Fruit fly (Drosophila melanogaster): ENCODE data around the gene Jon65Ai.

Gene Jon65Ai

dm6 chr3L:6059062-6059708 is 4.9 kb upstream of the Jon65Ai start, which contains the start of gene CG6592 (continued):
- no peak for TF ChIP-seq CG8388 (GFP tag; optimal IDR thresholded peaks at IDR 0.05)
- TF ChIP-seq Chrac-16 (GFP tag; optimal IDR thresholded peaks at IDR 0.05) = peak; percentile 37
- TF ChIP-seq CG4424 (GFP tag; optimal IDR thresholded peaks at IDR 0.05) = no peak
- no peak for TF ChIP-seq Side (GFP tag; optimal IDR thresholded peaks at IDR 0.05)
- TF ChIP-seq Ets97D (GFP tag; optimal IDR thresholded peaks at IDR 0.05) = peak; percentile 98
- no peak for TF ChIP-seq CG13424 (tag; optimal IDR thresholded peaks at IDR 0.05)
- peak; percentile 93 for TF ChIP-seq CG7271 (tag; optimal IDR thresholded peaks at IDR 0.05)
- TF ChIP-seq jing (GFP tag; optimal IDR thresholded peaks at IDR 0.05) = peak; percentile 5
- no peak for TF ChIP-seq CG6854 (GFP tag; optimal IDR thresholded peaks at IDR 0.05)
- TF ChIP-seq otp (GFP tag; IDR thresholded peaks at IDR 0.05) = peak; percentile 65; the same call in 1 of the 3 replicates
- TF ChIP-seq Xbp1 (GFP tag; optimal IDR thresholded peaks at IDR 0.05) = peak; percentile 29
- TF ChIP-seq cwo (GFP tag; optimal IDR thresholded peaks at IDR 0.05) = no peak
- no peak for TF ChIP-seq Hr3 (GFP tag; optimal IDR thresholded peaks at IDR 0.05)
- TF ChIP-seq bcd (GFP tag; optimal IDR thresholded peaks at IDR 0.05) = peak; percentile 12
- TF ChIP-seq CG30431 (GFP tag; optimal IDR thresholded peaks at IDR 0.05) = peak; percentile 87
- TF ChIP-seq croc (GFP tag; conservative IDR thresholded peaks at IDR 0.05) = peak; percentile 26; the same call in 1 of the 3 replicates
- TF ChIP-seq CG6765 (GFP tag; optimal IDR thresholded peaks at IDR 0.05) = no peak
- 0 out of 2 replicates have a peak, but pooled peaks have one; percentile 5 for TF ChIP-seq NFAT (GFP tag; IDR thresholded peaks at IDR 0.05)
- TF ChIP-seq schlank (tag; optimal IDR thresholded peaks at IDR 0.05) = no peak
- no peak for TF ChIP-seq nom (GFP tag; optimal IDR thresholded peaks at IDR 0.05)
- TF ChIP-seq wdn (GFP tag; IDR thresholded peaks at IDR 0.05) = no peak
- no peak for TF ChIP-seq CG30403 (GFP tag; optimal IDR thresholded peaks at IDR 0.05)
- no peak for TF ChIP-seq CG6175 (GFP tag; IDR thresholded peaks at IDR 0.05)
- TF ChIP-seq Abd-B (GFP tag; optimal IDR thresholded peaks at IDR 0.05) = peak; percentile 24
- TF ChIP-seq CG2875 (GFP tag; optimal IDR thresholded peaks at IDR 0.05) = peak; percentile 19
- TF ChIP-seq caup (GFP tag; optimal IDR thresholded peaks at IDR 0.05; ENCODE audit: severe bottlenecking) = no peak
- no peak for TF ChIP-seq hb (GFP tag; IDR thresholded peaks at IDR 0.05; ENCODE audit: partially characterized antibody)
- peak; percentile 69; the same call in 1 of the 3 replicates for TF ChIP-seq CG11456 (GFP tag; IDR thresholded peaks at IDR 0.05)
- TF ChIP-seq CG9609 (GFP tag; optimal IDR thresholded peaks at IDR 0.05) = peak; percentile 36
- TF ChIP-seq PHDP (tag; optimal IDR thresholded peaks at IDR 0.05) = no peak
- no peak for TF ChIP-seq ham (GFP tag; IDR thresholded peaks at IDR 0.05)
- peak; percentile 16 for TF ChIP-seq CG4820 (GFP tag; optimal IDR thresholded peaks at IDR 0.05)
- TF ChIP-seq Bteb2 (GFP tag; optimal IDR thresholded peaks at IDR 0.05) = no peak
- no peak for TF ChIP-seq Sry-β (GFP tag; optimal IDR thresholded peaks at IDR 0.05)
- no peak for TF ChIP-seq kay (GFP tag; optimal IDR thresholded peaks at IDR 0.05)
- peak; percentile 48 for TF ChIP-seq HmgD (GFP tag; optimal IDR thresholded peaks at IDR 0.05)
- no peak; the same call in 2 of the 3 replicates for TF ChIP-seq CG17361 (GFP tag; IDR thresholded peaks at IDR 0.05)
- TF ChIP-seq CG3995 (GFP tag; optimal IDR thresholded peaks at IDR 0.05) = no peak
- no peak for TF ChIP-seq sqz (GFP tag; optimal IDR thresholded peaks at IDR 0.05)
- TF ChIP-seq CG4617 (GFP tag; optimal IDR thresholded peaks at IDR 0.05; ENCODE audit: borderline replicate concordance) = peak; percentile 36
- TF ChIP-seq CG15073 (GFP tag; optimal IDR thresholded peaks at IDR 0.05) = no peak
- TF ChIP-seq br (optimal IDR thresholded peaks at IDR 0.05) = no peak
- TF ChIP-seq CG8281 (tag; optimal IDR thresholded peaks at IDR 0.05) = no peak
- no peak for TF ChIP-seq mirr (GFP tag; optimal IDR thresholded peaks at IDR 0.05)
- TF ChIP-seq CG18476 (GFP tag; optimal IDR thresholded peaks at IDR 0.05) = no peak
- no peak for TF ChIP-seq hth (optimal IDR thresholded peaks at IDR 0.05)
- peak; percentile 36; the same call in 1 of the 3 replicates for TF ChIP-seq Opbp (GFP tag; IDR thresholded peaks at IDR 0.05; ENCODE audit: partially characterized antibody)
- no peak for TF ChIP-seq GATAe (GFP tag; conservative IDR thresholded peaks at IDR 0.05)
- TF ChIP-seq Pdp1 (GFP tag; optimal IDR thresholded peaks at IDR 0.05) = peak in 1 of 2 experiments; percentile 8
- TF ChIP-seq Hey (tag; optimal IDR thresholded peaks at IDR 0.05) = no peak
